Fruit fly (Drosophila melanogaster) whole organism, wandering third instar larva: ENCODE data around the gene CG10466.
A peak's percentile ranks its signal among the peaks of the same experiment; 100 is the strongest.

Source experiments
- Abd-B ChIP-seq: fragments of >200 bp; optimal IDR thresholded peaks from 2 replicates; lab custom pipeline; 2017; ENCODE audit warnings: missing biosample characterization, missing genetic modification characterization
- CG32264 ChIP-seq: fragments of 200-800 bp; sonication (Bioruptor generic); optimal IDR thresholded peaks from 2 replicates; lab custom pipeline; 2016; ENCODE audit warnings: missing biosample characterization, missing genetic modification characterization
- CG9705 ChIP-seq: fragments of 200-800 bp; sonication (Bioruptor generic); optimal IDR thresholded peaks from 2 replicates; lab custom pipeline; 2018; ENCODE audit warnings: missing biosample characterization, mild to moderate bottlenecking, missing genetic modification characterization
- CrebA ChIP-seq: fragments of 200-800 bp; sonication (Bioruptor generic); optimal IDR thresholded peaks from 2 replicates; lab custom pipeline; 2016; ENCODE audit warnings: missing biosample characterization, mild to moderate bottlenecking, missing genetic modification characterization, borderline replicate concordance
- Dfd ChIP-seq: fragments of >200 bp; optimal IDR thresholded peaks from 2 replicates; lab custom pipeline; 2017; ENCODE audit warnings: missing biosample characterization, missing genetic modification characterization
- Dif ChIP-seq: fragments of 200-275, 200-300 bp; sonication (Bioruptor generic); optimal IDR thresholded peaks from 2 replicates; lab custom pipeline; 2018; ENCODE audit warnings: missing biosample characterization, missing genetic modification characterization; ENCODE audit not compliant: partially characterized antibody
- GATAd ChIP-seq: sonication (Bioruptor generic); optimal IDR thresholded peaks from 2 replicates; lab custom pipeline; 2016; ENCODE audit warnings: missing biosample characterization, missing genetic modification characterization
- HLH106 ChIP-seq: fragments of 200-800 bp; optimal IDR thresholded peaks from 3 replicates; lab custom pipeline; 2019; ENCODE audit warnings: missing biosample characterization, mild to moderate bottlenecking, missing genetic modification characterization, moderate library complexity
- Hnf4 ChIP-seq: fragments of 200-800 bp; sonication (Bioruptor generic); optimal IDR thresholded peaks from 2 replicates; lab custom pipeline; 2016; ENCODE audit warnings: missing biosample characterization, mild to moderate bottlenecking, missing genetic modification characterization
- Hr78 ChIP-seq: fragments of >200 bp; optimal IDR thresholded peaks from 2 replicates; lab custom pipeline; 2017; ENCODE audit warnings: missing biosample characterization, missing genetic modification characterization
- Hr83 ChIP-seq: fragments of 200-300 bp; sonication (Bioruptor generic); optimal IDR thresholded peaks from 2 replicates; lab custom pipeline; 2016; ENCODE audit warnings: missing biosample characterization, mild to moderate bottlenecking, missing genetic modification characterization, moderate library complexity; ENCODE audit not compliant: poor library complexity, severe bottlenecking
- Jra ChIP-seq: sonication (Bioruptor generic); optimal IDR thresholded peaks from 2 replicates; lab custom pipeline; 2016; ENCODE audit warnings: missing biosample characterization, missing genetic modification characterization
- Mio ChIP-seq: sonication (Bioruptor generic); optimal IDR thresholded peaks from 2 replicates; lab custom pipeline; 2016; ENCODE audit warnings: missing biosample characterization, missing genetic modification characterization
- Myc ChIP-seq: fragments of >200 bp; optimal IDR thresholded peaks from 2 replicates; lab custom pipeline; 2017
- N ChIP-seq: fragments of >200 bp; optimal IDR thresholded peaks from 2 replicates; lab custom pipeline; 2018; ENCODE audit warnings: missing biosample characterization, missing external identifiers, missing genetic modification characterization
- OdsH ChIP-seq: fragments of 200-800 bp; sonication (Bioruptor generic); optimal IDR thresholded peaks from 2 replicates; lab custom pipeline; 2016; ENCODE audit warnings: missing biosample characterization, mild to moderate bottlenecking, missing genetic modification characterization
- Sp1 ChIP-seq: fragments of 200-800 bp; sonication (Bioruptor generic); optimal IDR thresholded peaks from 3 replicates; lab custom pipeline; 2019; ENCODE audit warnings: missing biosample characterization, mild to moderate bottlenecking, missing genetic modification characterization, moderate library complexity
- br ChIP-seq: fragments of 200-800 bp; sonication (Bioruptor generic); optimal IDR thresholded peaks from 2 replicates; lab custom pipeline; 2016; ENCODE audit warnings: missing biosample characterization, missing genetic modification characterization
- brk ChIP-seq: fragments of 200-800 bp; sonication (Bioruptor generic); optimal IDR thresholded peaks from 2 replicates; lab custom pipeline; 2016; ENCODE audit warnings: missing biosample characterization, mild to moderate bottlenecking, missing genetic modification characterization
- dl ChIP-seq, 2 experiments: fragments of 175-275, 200-275 bp in 1 of 2; fragments of 200-275 bp in 1 of 2; sonication (Bioruptor generic); optimal IDR thresholded peaks; lab custom pipeline; 2018; ENCODE audit warnings: mild to moderate bottlenecking in 2 of 2, missing biosample characterization in 2 of 2, missing genetic modification characterization in 2 of 2, moderate library complexity in 2 of 2; ENCODE audit not compliant: partially characterized antibody in 2 of 2, insufficient read depth in 1 of 2
- dmrt93B ChIP-seq: fragments of 200-800 bp; sonication (Bioruptor generic); optimal IDR thresholded peaks from 2 replicates; lab custom pipeline; 2018; ENCODE audit warnings: missing biosample characterization, mild to moderate bottlenecking, missing genetic modification characterization
- dsf ChIP-seq: sonication (Bioruptor generic); optimal IDR thresholded peaks from 2 replicates; lab custom pipeline; 2016; ENCODE audit warnings: missing biosample characterization, missing genetic modification characterization, borderline replicate concordance
- ey ChIP-seq: fragments of 200-800 bp; sonication (Bioruptor generic); optimal IDR thresholded peaks from 2 replicates; lab custom pipeline; 2016; ENCODE audit warnings: missing biosample characterization, missing genetic modification characterization
- foxo ChIP-seq, 2 experiments: fragments of 200-800 bp; sonication (Bioruptor generic); optimal IDR thresholded peaks; 2 replicates in 1 of 2; 3 replicates in 1 of 2; lab custom pipeline; 2016 to 2017; ENCODE audit warnings: missing biosample characterization in 2 of 2, missing genetic modification characterization in 2 of 2
- fru ChIP-seq: fragments of 200-800 bp; sonication (Bioruptor generic); optimal IDR thresholded peaks from 3 replicates; lab custom pipeline; 2016; ENCODE audit warnings: missing biosample characterization, mild to moderate bottlenecking, missing genetic modification characterization
- h ChIP-seq: fragments of 200-800 bp; sonication (Bioruptor generic); optimal IDR thresholded peaks from 3 replicates; lab custom pipeline; 2016; ENCODE audit warnings: missing biosample characterization, mild to moderate bottlenecking, missing genetic modification characterization
- jim ChIP-seq: fragments of 175-275, 200-325 bp; sonication (Bioruptor generic); optimal IDR thresholded peaks from 2 replicates; lab custom pipeline; 2016; ENCODE audit warnings: missing biosample characterization, mild to moderate bottlenecking, missing genetic modification characterization
- lola ChIP-seq: fragments of >200 bp; optimal IDR thresholded peaks from 2 replicates; lab custom pipeline; 2017; ENCODE audit warnings: missing biosample characterization, missing genetic modification characterization
- pan ChIP-seq: fragments of >200 bp; optimal IDR thresholded peaks from 2 replicates; lab custom pipeline; 2017
- psq ChIP-seq: fragments of 200-800 bp; sonication (Bioruptor generic); optimal IDR thresholded peaks from 3 replicates; lab custom pipeline; 2017; ENCODE audit warnings: missing biosample characterization, mild to moderate bottlenecking, missing genetic modification characterization, moderate library complexity
- rgr ChIP-seq: fragments of 200-800 bp; sonication (Bioruptor generic); optimal IDR thresholded peaks from 3 replicates; lab custom pipeline; 2016; ENCODE audit warnings: missing biosample characterization, mild to moderate bottlenecking, missing genetic modification characterization
- sage ChIP-seq: fragments of 200-800 bp; sonication (Bioruptor generic); optimal IDR thresholded peaks from 2 replicates; lab custom pipeline; 2016; ENCODE audit warnings: missing biosample characterization, mild to moderate bottlenecking, missing genetic modification characterization
- sv ChIP-seq: fragments of 200-800 bp; sonication (Bioruptor generic); optimal IDR thresholded peaks from 3 replicates; lab custom pipeline; 2016; ENCODE audit warnings: missing biosample characterization, missing genetic modification characterization
- tai ChIP-seq: sonication (Bioruptor generic); optimal IDR thresholded peaks from 2 replicates; lab custom pipeline; 2016; ENCODE audit warnings: missing biosample characterization, missing genetic modification characterization
- usp ChIP-seq: fragments of >200 bp; optimal IDR thresholded peaks from 2 replicates; lab custom pipeline; 2017; ENCODE audit warnings: missing biosample characterization, missing genetic modification characterization
- woc ChIP-seq: sonication (Bioruptor generic); optimal IDR thresholded peaks from 2 replicates; lab custom pipeline; 2016; ENCODE audit warnings: missing biosample characterization, mild to moderate bottlenecking, missing genetic modification characterization

Gene CG10466

DNA sequence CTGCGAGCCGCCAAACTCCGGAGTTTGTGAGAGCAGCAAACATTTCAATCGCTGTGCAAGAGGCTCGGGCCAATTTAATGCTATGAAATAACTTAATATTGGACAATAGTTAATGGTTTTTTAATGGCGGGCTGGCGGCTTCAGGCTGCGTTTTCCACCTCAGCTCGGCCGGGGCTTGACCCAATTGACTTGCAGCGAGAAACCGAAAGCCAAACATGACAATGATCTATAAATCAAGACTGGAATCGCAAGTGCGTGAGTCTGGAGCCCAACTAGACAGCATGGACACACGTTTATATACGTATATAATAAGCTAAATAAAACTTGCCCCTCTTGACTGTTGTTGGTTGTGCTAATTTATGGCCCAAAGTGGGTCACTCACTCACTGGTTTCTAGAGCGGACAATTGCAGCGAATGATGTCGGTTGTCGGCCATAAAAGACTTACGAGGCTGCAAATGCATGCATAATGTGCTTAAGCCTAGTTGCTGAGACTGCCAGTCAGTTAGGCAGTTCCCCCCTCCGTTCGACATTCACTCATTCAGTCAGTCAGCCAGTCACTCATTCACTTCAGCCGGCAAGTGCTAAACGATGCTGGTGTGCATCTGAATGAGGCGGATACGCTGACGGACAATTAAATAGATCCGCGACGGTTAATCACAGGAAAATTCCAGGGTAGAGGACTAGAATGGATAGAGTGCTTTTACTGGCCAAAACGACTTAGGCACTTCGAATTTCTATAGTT lies 6.9 kb upstream of the CG10466 start:
- TF ChIP-seq sage (GFP tag; lab: Kevin White, UChicago): no peak
- TF ChIP-seq, all 38 proteins: peak for 0

DNA sequence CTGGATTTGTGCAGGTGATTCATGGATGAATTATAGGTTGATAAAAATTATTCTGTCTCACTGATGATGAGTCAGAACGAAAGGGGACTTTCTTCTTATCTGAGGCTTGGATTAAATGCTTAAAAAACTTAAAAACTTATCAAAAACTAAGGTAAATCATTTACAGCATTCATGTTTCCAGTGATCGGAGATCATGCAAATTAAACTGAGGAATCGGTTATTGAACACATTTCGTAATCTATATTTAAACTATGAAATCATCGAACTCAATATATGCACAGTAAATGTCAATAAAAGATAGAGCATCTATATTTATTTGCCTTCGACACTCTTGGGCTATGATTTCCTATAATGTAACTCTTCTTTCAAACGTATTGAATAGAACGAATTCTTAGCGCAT lies 4.0 kb upstream of the CG10466 start:
- no peak for TF ChIP-seq sage (GFP tag; lab: Kevin White, UChicago)

DNA sequence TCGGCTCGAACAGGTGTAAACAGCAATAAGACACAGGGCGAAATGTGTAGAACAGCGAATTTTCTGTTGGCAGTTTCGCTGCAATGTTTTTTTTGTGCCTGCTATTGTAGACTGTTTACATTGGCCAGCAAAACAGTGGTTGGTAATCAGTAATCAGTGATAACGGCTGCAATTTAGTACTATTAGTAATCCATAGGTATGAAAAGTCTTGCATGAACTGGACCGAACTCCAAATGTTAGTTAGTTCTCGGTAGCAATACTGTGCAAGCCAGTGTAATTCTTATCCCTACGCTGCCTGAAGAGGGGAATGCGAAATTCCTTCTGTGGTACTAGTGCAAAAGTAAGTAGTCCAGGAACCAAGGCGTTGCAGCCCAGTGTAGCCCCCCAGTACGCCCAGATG lies 3.2 kb upstream of the CG10466 start:
- TF ChIP-seq rgr (GFP tag; lab: Kevin White, UChicago) (no peak), ey (GFP tag; lab: Kevin White, UChicago) (no peak), psq (GFP tag; lab: Kevin White, UChicago) (no peak), dmrt93B (GFP tag; lab: Kevin White, UChicago) (no peak), foxo (GFP tag; optimal IDR thresholded peaks at IDR 0.05; lab: Kevin White, UChicago) (no peak), Hr83 (GFP tag; lab: Kevin White, UChicago) (no peak), dl (GFP tag; optimal IDR thresholded peaks at IDR 0.05; lab: Kevin White, UChicago; ENCODE audit: insufficient read depth in 1 of 2, partially characterized antibody in 2 of 2) (no peak), pan (lab: Kevin White, UChicago) (no peak), GATAd (GFP tag; lab: Kevin White, UChicago) (no peak)

DNA sequence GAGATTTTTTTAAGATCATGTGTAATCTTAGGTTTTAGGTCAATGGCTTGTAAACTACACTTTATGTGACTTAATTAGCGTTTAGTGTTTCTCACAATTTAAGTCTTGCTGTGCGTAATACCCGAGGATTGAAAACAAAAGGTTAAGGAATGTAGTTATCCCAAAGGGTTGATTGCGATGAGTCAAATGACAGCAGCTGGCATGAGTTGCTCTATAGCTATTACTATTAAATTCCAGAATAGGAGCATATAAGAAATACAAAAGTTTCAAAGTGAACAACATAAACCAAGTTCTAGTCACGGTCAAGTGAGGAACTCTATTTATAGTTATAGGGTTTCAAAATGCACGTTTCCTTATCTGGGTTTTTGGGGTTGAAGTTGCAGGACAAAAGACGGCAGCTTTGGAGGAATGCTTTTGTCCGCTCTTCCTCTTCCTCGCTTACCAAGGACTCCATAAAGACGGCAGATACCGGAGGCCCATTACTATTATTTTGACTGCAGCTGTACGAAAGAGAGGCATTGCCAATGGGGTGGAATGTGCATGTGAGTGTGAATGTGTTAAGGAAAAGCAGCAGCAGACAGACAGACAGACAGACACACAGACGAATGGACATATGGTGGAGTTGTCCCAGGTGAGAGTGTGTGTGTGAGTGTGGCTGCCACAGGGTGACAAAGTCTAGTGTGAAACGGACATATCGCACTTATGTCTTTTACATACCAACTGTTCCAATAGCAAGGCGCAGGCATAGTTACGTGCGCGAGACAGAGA lies 1.2 kb upstream of the CG10466 start:
- TF ChIP-seq ey (GFP tag; lab: Kevin White, UChicago) (peak; percentile 12), N (GFP tag; lab: Kevin White, UChicago) (peak; percentile 81), Dif (GFP tag; lab: Kevin White, UChicago) (no peak)

DNA sequence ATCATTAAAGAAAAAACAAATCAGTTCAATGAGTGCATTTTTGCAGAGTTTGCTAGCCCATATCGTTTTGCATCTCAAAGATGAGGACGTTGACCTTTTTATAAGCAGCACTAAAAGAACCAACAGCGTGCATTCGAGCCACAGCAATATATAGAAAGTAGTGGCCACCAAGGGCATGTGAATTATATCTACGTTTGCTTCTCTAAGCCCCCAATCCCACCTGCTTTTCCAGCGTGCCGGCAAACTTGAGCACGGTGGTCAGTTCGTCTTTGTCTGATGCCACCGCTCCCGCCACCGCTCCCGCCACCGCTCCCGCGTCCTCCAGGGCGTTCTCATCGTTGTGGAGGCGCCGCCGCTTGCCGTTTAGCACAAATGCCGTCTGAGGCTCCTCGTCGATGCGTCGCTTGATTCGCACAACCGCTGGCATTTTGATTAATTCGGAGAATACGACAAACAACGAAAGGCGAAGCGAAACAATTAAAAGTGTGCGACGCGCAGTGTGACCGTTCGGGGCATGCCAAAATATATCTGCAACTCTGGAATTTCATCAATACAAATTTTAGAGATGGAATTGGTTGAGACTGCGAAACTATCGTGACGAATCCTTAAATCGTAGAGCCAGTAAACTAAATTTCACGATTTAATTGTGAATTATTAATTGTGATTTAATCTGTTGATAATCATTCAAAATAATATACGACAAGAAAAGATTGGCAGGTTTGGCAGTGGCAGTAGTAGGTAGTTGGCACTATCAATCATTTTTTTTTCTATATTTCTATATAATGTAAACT lies 3.6 kb downstream of the CG10466 start:
- TF ChIP-seq psq (GFP tag; lab: Kevin White, UChicago) (peak; percentile 23), ey (GFP tag; lab: Kevin White, UChicago) (peak; percentile 40), N (GFP tag; lab: Kevin White, UChicago) (no peak), dmrt93B (GFP tag; lab: Kevin White, UChicago) (peak; percentile 10), usp (GFP tag; lab: Kevin White, UChicago) (no peak), Hr78 (GFP tag; lab: Kevin White, UChicago) (no peak), Myc (lab: Kevin White, UChicago) (no peak), sv (GFP tag; lab: Kevin White, UChicago) (peak; percentile 30), brk (GFP tag; lab: Kevin White, UChicago) (no peak), Hr83 (GFP tag; lab: Kevin White, UChicago) (peak; percentile 69), CrebA (GFP tag; lab: Kevin White, UChicago) (no peak), Hnf4 (GFP tag; lab: Kevin White, UChicago) (peak; percentile 64), Jra (peak; percentile 8), tai (GFP tag; lab: Kevin White, UChicago) (peak; percentile 55), foxo (GFP tag; optimal IDR thresholded peaks at IDR 0.05; lab: Kevin White, UChicago) (peak in 1 of 2 experiments; percentile 60), woc (GFP tag; lab: Kevin White, UChicago) (peak; percentile 81), Sp1 (no peak), dl (GFP tag; optimal IDR thresholded peaks at IDR 0.05; lab: Kevin White, UChicago; ENCODE audit: insufficient read depth in 1 of 2, partially characterized antibody in 2 of 2) (no peak), br (GFP tag; lab: Kevin White, UChicago) (peak; percentile 28), sage (GFP tag; lab: Kevin White, UChicago) (no peak), CG9705 (no peak), rgr (GFP tag; lab: Kevin White, UChicago) (peak; percentile 62), fru (GFP tag; lab: Kevin White, UChicago) (peak; percentile 44), dsf (GFP tag; lab: Kevin White, UChicago) (peak; percentile 7), Mio (GFP tag; lab: Kevin White, UChicago) (no peak), jim (GFP tag; lab: Kevin White, UChicago) (no peak), lola (GFP tag; lab: Kevin White, UChicago) (no peak), Abd-B (GFP tag; lab: Kevin White, UChicago) (no peak), CG32264 (GFP tag; lab: Kevin White, UChicago) (no peak), OdsH (GFP tag; lab: Kevin White, UChicago) (no peak), h (peak; percentile 51), pan (lab: Kevin White, UChicago) (no peak), Dfd (GFP tag; lab: Kevin White, UChicago) (no peak), HLH106 (peak; percentile 38), GATAd (GFP tag; lab: Kevin White, UChicago) (no peak)
